Worm (Caenorhabditis elegans): Measurements from ENCODE around the gene fkh-6.

ce11 chrII:4334448-4334847 is 48.8 kb downstream of the fkh-6 start, which contains the start of gene madf-3:
- TF ChIP-seq ceh-36 (tag; optimal IDR thresholded peaks at IDR 0.05) (no peak), pes-1 (GFP tag; IDR thresholded peaks at IDR 0.05) (no peak), hmbx-1 (tag; optimal IDR thresholded peaks at IDR 0.05) (no peak), ama-1 (optimal IDR thresholded peaks at IDR 0.05) (no peak), hnd-1 (tag; optimal IDR thresholded peaks at IDR 0.05) (no peak), tbx-11 (GFP tag; IDR thresholded peaks at IDR 0.05) (no peak), F13C5.2 (tag; optimal IDR thresholded peaks at IDR 0.05) (no peak)

Data from whole organism, early embryonic.